Fruit fly (Drosophila melanogaster) whole organism, wandering third instar larva: Measurements from ENCODE around the gene CG33722.

ENCODE experiments used
- Abd-B ChIP-seq: fragments of >200 bp; optimal IDR thresholded peaks from 2 replicates; lab custom pipeline; 2017; ENCODE audit warnings: missing biosample characterization, missing genetic modification characterization
- CG9705 ChIP-seq: fragments of 200-800 bp; sonication (Bioruptor generic); optimal IDR thresholded peaks from 2 replicates; lab custom pipeline; 2018; ENCODE audit warnings: missing biosample characterization, mild to moderate bottlenecking, missing genetic modification characterization
- CrebA ChIP-seq: fragments of 200-800 bp; sonication (Bioruptor generic); optimal IDR thresholded peaks from 2 replicates; lab custom pipeline; 2016; ENCODE audit warnings: missing biosample characterization, mild to moderate bottlenecking, missing genetic modification characterization, borderline replicate concordance
- Dfd ChIP-seq: fragments of >200 bp; optimal IDR thresholded peaks from 2 replicates; lab custom pipeline; 2017; ENCODE audit warnings: missing biosample characterization, missing genetic modification characterization
- GATAd ChIP-seq: sonication (Bioruptor generic); optimal IDR thresholded peaks from 2 replicates; lab custom pipeline; 2016; ENCODE audit warnings: missing biosample characterization, missing genetic modification characterization
- HLH106 ChIP-seq: fragments of 200-800 bp; optimal IDR thresholded peaks from 3 replicates; lab custom pipeline; 2019; ENCODE audit warnings: missing biosample characterization, mild to moderate bottlenecking, missing genetic modification characterization, moderate library complexity
- Hnf4 ChIP-seq: fragments of 200-800 bp; sonication (Bioruptor generic); optimal IDR thresholded peaks from 2 replicates; lab custom pipeline; 2016; ENCODE audit warnings: missing biosample characterization, mild to moderate bottlenecking, missing genetic modification characterization
- Jra ChIP-seq: sonication (Bioruptor generic); optimal IDR thresholded peaks from 2 replicates; lab custom pipeline; 2016; ENCODE audit warnings: missing biosample characterization, missing genetic modification characterization
- Mio ChIP-seq: sonication (Bioruptor generic); optimal IDR thresholded peaks from 2 replicates; lab custom pipeline; 2016; ENCODE audit warnings: missing biosample characterization, missing genetic modification characterization
- Myc ChIP-seq: fragments of >200 bp; optimal IDR thresholded peaks from 2 replicates; lab custom pipeline; 2017
- N ChIP-seq: fragments of >200 bp; optimal IDR thresholded peaks from 2 replicates; lab custom pipeline; 2018; ENCODE audit warnings: missing biosample characterization, missing external identifiers, missing genetic modification characterization
- OdsH ChIP-seq: fragments of 200-800 bp; sonication (Bioruptor generic); optimal IDR thresholded peaks from 2 replicates; lab custom pipeline; 2016; ENCODE audit warnings: missing biosample characterization, mild to moderate bottlenecking, missing genetic modification characterization
- Rel ChIP-seq, 2 experiments: fragments of 200-800 bp; sonication (Bioruptor generic) in 1 of 2; optimal IDR thresholded peaks; 2 replicates in 1 of 2; 3 replicates in 1 of 2; lab custom pipeline; 2016 to 2019; ENCODE audit warnings: mild to moderate bottlenecking in 2 of 2, missing biosample characterization in 2 of 2, missing genetic modification characterization in 2 of 2, moderate library complexity in 1 of 2
- Sp1 ChIP-seq: fragments of 200-800 bp; sonication (Bioruptor generic); optimal IDR thresholded peaks from 3 replicates; lab custom pipeline; 2019; ENCODE audit warnings: missing biosample characterization, mild to moderate bottlenecking, missing genetic modification characterization, moderate library complexity
- Vsx2 ChIP-seq: fragments of 200-300, 225-300 bp; sonication (Bioruptor generic); optimal IDR thresholded peaks from 2 replicates; lab custom pipeline; 2018; ENCODE audit warnings: missing biosample characterization, missing genetic modification characterization; ENCODE audit not compliant: partially characterized antibody
- br ChIP-seq: fragments of 200-800 bp; sonication (Bioruptor generic); optimal IDR thresholded peaks from 2 replicates; lab custom pipeline; 2016; ENCODE audit warnings: missing biosample characterization, missing genetic modification characterization
- brk ChIP-seq: fragments of 200-800 bp; sonication (Bioruptor generic); optimal IDR thresholded peaks from 2 replicates; lab custom pipeline; 2016; ENCODE audit warnings: missing biosample characterization, mild to moderate bottlenecking, missing genetic modification characterization
- dl ChIP-seq, 2 experiments: fragments of 175-275, 200-275 bp in 1 of 2; fragments of 200-275 bp in 1 of 2; sonication (Bioruptor generic); optimal IDR thresholded peaks; lab custom pipeline; 2018; ENCODE audit warnings: mild to moderate bottlenecking in 2 of 2, missing biosample characterization in 2 of 2, missing genetic modification characterization in 2 of 2, moderate library complexity in 2 of 2; ENCODE audit not compliant: partially characterized antibody in 2 of 2, insufficient read depth in 1 of 2
- dmrt93B ChIP-seq: fragments of 200-800 bp; sonication (Bioruptor generic); optimal IDR thresholded peaks from 2 replicates; lab custom pipeline; 2018; ENCODE audit warnings: missing biosample characterization, mild to moderate bottlenecking, missing genetic modification characterization
- dsf ChIP-seq: sonication (Bioruptor generic); optimal IDR thresholded peaks from 2 replicates; lab custom pipeline; 2016; ENCODE audit warnings: missing biosample characterization, missing genetic modification characterization, borderline replicate concordance
- ey ChIP-seq: fragments of 200-800 bp; sonication (Bioruptor generic); optimal IDR thresholded peaks from 2 replicates; lab custom pipeline; 2016; ENCODE audit warnings: missing biosample characterization, missing genetic modification characterization
- foxo ChIP-seq, 2 experiments: fragments of 200-800 bp; sonication (Bioruptor generic); optimal IDR thresholded peaks; 2 replicates in 1 of 2; 3 replicates in 1 of 2; lab custom pipeline; 2016 to 2017; ENCODE audit warnings: missing biosample characterization in 2 of 2, missing genetic modification characterization in 2 of 2
- fru ChIP-seq: fragments of 200-800 bp; sonication (Bioruptor generic); optimal IDR thresholded peaks from 3 replicates; lab custom pipeline; 2016; ENCODE audit warnings: missing biosample characterization, mild to moderate bottlenecking, missing genetic modification characterization
- h ChIP-seq: fragments of 200-800 bp; sonication (Bioruptor generic); optimal IDR thresholded peaks from 3 replicates; lab custom pipeline; 2016; ENCODE audit warnings: missing biosample characterization, mild to moderate bottlenecking, missing genetic modification characterization
- jim ChIP-seq: fragments of 175-275, 200-325 bp; sonication (Bioruptor generic); optimal IDR thresholded peaks from 2 replicates; lab custom pipeline; 2016; ENCODE audit warnings: missing biosample characterization, mild to moderate bottlenecking, missing genetic modification characterization
- lola ChIP-seq: fragments of >200 bp; optimal IDR thresholded peaks from 2 replicates; lab custom pipeline; 2017; ENCODE audit warnings: missing biosample characterization, missing genetic modification characterization
- pan ChIP-seq: fragments of >200 bp; optimal IDR thresholded peaks from 2 replicates; lab custom pipeline; 2017
- psq ChIP-seq: fragments of 200-800 bp; sonication (Bioruptor generic); optimal IDR thresholded peaks from 3 replicates; lab custom pipeline; 2017; ENCODE audit warnings: missing biosample characterization, mild to moderate bottlenecking, missing genetic modification characterization, moderate library complexity
- rgr ChIP-seq: fragments of 200-800 bp; sonication (Bioruptor generic); optimal IDR thresholded peaks from 3 replicates; lab custom pipeline; 2016; ENCODE audit warnings: missing biosample characterization, mild to moderate bottlenecking, missing genetic modification characterization
- sage ChIP-seq: fragments of 200-800 bp; sonication (Bioruptor generic); optimal IDR thresholded peaks from 2 replicates; lab custom pipeline; 2016; ENCODE audit warnings: missing biosample characterization, mild to moderate bottlenecking, missing genetic modification characterization
- sv ChIP-seq: fragments of 200-800 bp; sonication (Bioruptor generic); optimal IDR thresholded peaks from 3 replicates; lab custom pipeline; 2016; ENCODE audit warnings: missing biosample characterization, missing genetic modification characterization
- tai ChIP-seq: sonication (Bioruptor generic); optimal IDR thresholded peaks from 2 replicates; lab custom pipeline; 2016; ENCODE audit warnings: missing biosample characterization, missing genetic modification characterization
- woc ChIP-seq: sonication (Bioruptor generic); optimal IDR thresholded peaks from 2 replicates; lab custom pipeline; 2016; ENCODE audit warnings: missing biosample characterization, mild to moderate bottlenecking, missing genetic modification characterization

CG33722 gene

dm6 chr3R:8219891-8220290, 24.0 kb upstream of the CG33722 start, which contains the start of gene CG18249:
Gene CG18249, plus strand, starts transcription at chr3R:8220146.
- no peak for TF ChIP-seq dl (GFP tag; optimal IDR thresholded peaks at IDR 0.05; lab: Kevin White, UChicago; ENCODE audit: insufficient read depth in 1 of 2, partially characterized antibody in 2 of 2)
- TF ChIP-seq Rel (GFP tag; optimal IDR thresholded peaks at IDR 0.05; lab: Kevin White, UChicago) = no peak
- TF ChIP-seq Rel (tag; optimal IDR thresholded peaks at IDR 0.05; lab: Kevin White, UChicago) = peak; percentile 4
- TF ChIP-seq, all 38 proteins: peak for 1

dm6 chr3R:8223074-8223597, 20.7 kb upstream of the CG33722 start:
- TF ChIP-seq Myc (lab: Kevin White, UChicago) (no peak), rgr (GFP tag; lab: Kevin White, UChicago) (no peak)

- no peak for TF ChIP-seq pan
- no peak for TF ChIP-seq Rel (GFP tag; optimal IDR thresholded peaks at IDR 0.05; lab: Kevin White, UChicago)
- no peak for TF ChIP-seq Rel (tag; optimal IDR thresholded peaks at IDR 0.05; lab: Kevin White, UChicago)
- TF ChIP-seq Vsx2 (GFP tag; lab: Kevin White, UChicago) = no peak
- TF ChIP-seq GATAd (GFP tag; lab: Kevin White, UChicago) = no peak
- TF ChIP-seq br (GFP tag; lab: Kevin White, UChicago) = no peak
- no peak for TF ChIP-seq N (GFP tag; lab: Kevin White, UChicago)
- no peak for TF ChIP-seq Hnf4 (GFP tag; lab: Kevin White, UChicago)
- no peak for TF ChIP-seq tai (GFP tag; lab: Kevin White, UChicago)
- TF ChIP-seq woc = no peak
Observed at dm6 chr3R:8224726-8225460, 19.0 kb upstream of the CG33722 start.

DNA sequence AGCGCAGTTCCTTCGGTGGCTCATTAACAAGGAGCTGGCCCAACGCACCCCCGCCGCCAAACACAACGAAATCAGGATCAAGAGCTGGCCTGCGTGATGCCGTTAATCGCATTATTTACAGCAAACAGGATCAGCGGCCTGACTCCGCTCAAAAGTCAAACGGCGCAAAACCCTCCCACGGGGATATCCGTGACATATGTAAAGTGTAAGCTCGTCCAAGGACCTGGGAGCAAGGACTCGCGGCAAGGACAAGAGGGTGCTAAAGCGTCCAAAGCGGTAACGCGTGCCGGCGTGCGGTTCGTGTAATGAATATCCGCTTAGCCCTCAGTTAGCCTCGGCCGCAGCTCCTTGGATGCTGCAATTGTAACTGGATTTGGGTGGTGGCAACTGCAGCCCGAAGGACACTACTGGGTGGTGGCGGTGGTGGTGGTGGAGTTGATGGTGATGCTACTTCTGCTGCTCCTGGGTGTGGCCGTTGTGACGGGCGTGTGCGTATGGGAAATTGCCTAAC, 18.3 kb upstream of the CG33722 start:
- no peak for TF ChIP-seq Hnf4 (GFP tag; lab: Kevin White, UChicago)
- no peak for TF ChIP-seq fru (GFP tag; lab: Kevin White, UChicago)
- no peak for TF ChIP-seq N (GFP tag; lab: Kevin White, UChicago)
- TF ChIP-seq CG9705 = no peak

dm6 chr3R:8227344-8227743, 16.5 kb upstream of the CG33722 start:
- TF ChIP-seq jim (no peak), Sp1 (GFP tag; lab: Kevin White, UChicago) (no peak), CG9705 (no peak), dmrt93B (GFP tag; lab: Kevin White, UChicago) (no peak), HLH106 (no peak), sv (GFP tag; lab: Kevin White, UChicago) (no peak), tai (GFP tag; lab: Kevin White, UChicago) (no peak), pan (no peak), fru (GFP tag; lab: Kevin White, UChicago) (no peak), sage (no peak), rgr (GFP tag; lab: Kevin White, UChicago) (no peak), foxo (GFP tag; optimal IDR thresholded peaks at IDR 0.05; lab: Kevin White, UChicago) (no peak)
- TF ChIP-seq, all 38 proteins: peak for 0

dm6 chr3R:8233370-8233773, 10.5 kb upstream of the CG33722 start, which contains the start of gene PolI:
Gene PolI, plus strand, starts transcription at chr3R:8233507.
- no peak for TF ChIP-seq OdsH (GFP tag; lab: Kevin White, UChicago)
- no peak for TF ChIP-seq Rel (GFP tag; optimal IDR thresholded peaks at IDR 0.05; lab: Kevin White, UChicago)
- peak; percentile 49 for TF ChIP-seq Rel (tag; optimal IDR thresholded peaks at IDR 0.05; lab: Kevin White, UChicago)
- peak; percentile 18 for TF ChIP-seq rgr (GFP tag; lab: Kevin White, UChicago)
- TF ChIP-seq dl (GFP tag; optimal IDR thresholded peaks at IDR 0.05; lab: Kevin White, UChicago; ENCODE audit: insufficient read depth in 1 of 2, partially characterized antibody in 2 of 2) = no peak
- TF ChIP-seq CrebA (GFP tag; lab: Kevin White, UChicago) = no peak
- peak; percentile 28 for TF ChIP-seq fru (GFP tag; lab: Kevin White, UChicago)
- TF ChIP-seq psq (GFP tag; lab: Kevin White, UChicago) = no peak
- no peak for TF ChIP-seq Dfd (GFP tag; lab: Kevin White, UChicago)
- TF ChIP-seq brk (GFP tag; lab: Kevin White, UChicago) = no peak
- TF ChIP-seq Myc (lab: Kevin White, UChicago) = peak; percentile 90
- TF ChIP-seq Jra = peak; percentile 35
- no peak for TF ChIP-seq woc
- no peak for TF ChIP-seq tai (GFP tag; lab: Kevin White, UChicago)
- TF ChIP-seq jim = no peak
- TF ChIP-seq sv (GFP tag; lab: Kevin White, UChicago) = no peak
- TF ChIP-seq HLH106 = peak; percentile 28
- TF ChIP-seq h (GFP tag; lab: Kevin White, UChicago) = peak; percentile 45
- no peak for TF ChIP-seq N (GFP tag; lab: Kevin White, UChicago)
- peak in 1 of 2 experiments; percentile 34 for TF ChIP-seq foxo (GFP tag; optimal IDR thresholded peaks at IDR 0.05; lab: Kevin White, UChicago)
- TF ChIP-seq br (GFP tag; lab: Kevin White, UChicago) = no peak
- TF ChIP-seq Sp1 (GFP tag; lab: Kevin White, UChicago) = no peak
- TF ChIP-seq lola (GFP tag; lab: Kevin White, UChicago) = no peak
- TF ChIP-seq ey (GFP tag; lab: Kevin White, UChicago) = peak; percentile 14
- TF ChIP-seq CG9705 = peak; percentile 15
- no peak for TF ChIP-seq Abd-B
- TF ChIP-seq dsf = no peak
- no peak for TF ChIP-seq pan
- no peak for TF ChIP-seq dmrt93B (GFP tag; lab: Kevin White, UChicago)
- TF ChIP-seq Vsx2 (GFP tag; lab: Kevin White, UChicago) = no peak
- no peak for TF ChIP-seq Mio
- no peak for TF ChIP-seq GATAd (GFP tag; lab: Kevin White, UChicago)
- TF ChIP-seq sage = peak; percentile 67
